Fruit fly (Drosophila melanogaster): Measurements from ENCODE around the gene CG4887.

The CG4887 gene

dm6 chr2L:1203915-1204314 lies 31.1 kb downstream of the CG4887 start, which contains the start of gene CG14342:
Gene CG14342, plus strand, starts transcription at chr2L:1204215.
- TF ChIP-seq Myc (optimal IDR thresholded peaks at IDR 0.05) (no peak), h (optimal IDR thresholded peaks at IDR 0.05) (no peak), Sin3A (optimal IDR thresholded peaks at IDR 0.05) (no peak), insv (optimal IDR thresholded peaks at IDR 0.05) (no peak), psq (optimal IDR thresholded peaks at IDR 0.05) (no peak), ttk (optimal IDR thresholded peaks at IDR 0.05) (no peak)

- TF ChIP-seq psq (optimal IDR thresholded peaks at IDR 0.05) (no peak), Myc (optimal IDR thresholded peaks at IDR 0.05) (no peak), Sin3A (optimal IDR thresholded peaks at IDR 0.05) (no peak), insv (optimal IDR thresholded peaks at IDR 0.05) (no peak), h (optimal IDR thresholded peaks at IDR 0.05) (no peak)
Observed at dm6 chr2L:1207432-1207831, 34.6 kb downstream of the CG4887 start.

dm6 chr2L:1211528-1211927 lies 38.7 kb downstream of the CG4887 start:
- TF ChIP-seq psq (optimal IDR thresholded peaks at IDR 0.05) (no peak), h (optimal IDR thresholded peaks at IDR 0.05) (no peak), Myc (optimal IDR thresholded peaks at IDR 0.05) (no peak), Sin3A (optimal IDR thresholded peaks at IDR 0.05) (no peak), insv (optimal IDR thresholded peaks at IDR 0.05) (no peak), ttk (optimal IDR thresholded peaks at IDR 0.05) (no peak)

dm6 chr2L:1213587-1213986 lies 40.8 kb downstream of the CG4887 start:
- TF ChIP-seq h (optimal IDR thresholded peaks at IDR 0.05) (no peak), insv (optimal IDR thresholded peaks at IDR 0.05) (no peak)

dm6 chr2L:1214465-1214864 lies 41.7 kb downstream of the CG4887 start:
- no peak for TF ChIP-seq Myc (optimal IDR thresholded peaks at IDR 0.05)
- no peak for TF ChIP-seq psq (optimal IDR thresholded peaks at IDR 0.05)

dm6 chr2L:1217033-1217612 lies 44.3 kb downstream of the CG4887 start:
- TF ChIP-seq Myc (optimal IDR thresholded peaks at IDR 0.05) (no peak), psq (optimal IDR thresholded peaks at IDR 0.05) (no peak), ttk (optimal IDR thresholded peaks at IDR 0.05) (no peak)

- no peak for TF ChIP-seq Myc (optimal IDR thresholded peaks at IDR 0.05)
- TF ChIP-seq psq (optimal IDR thresholded peaks at IDR 0.05), result no peak
- TF ChIP-seq Sin3A (optimal IDR thresholded peaks at IDR 0.05), result no peak
- TF ChIP-seq ttk (optimal IDR thresholded peaks at IDR 0.05), result no peak
- TF ChIP-seq insv (optimal IDR thresholded peaks at IDR 0.05), result no peak
- no peak for TF ChIP-seq h (optimal IDR thresholded peaks at IDR 0.05)
Observed at dm6 chr2L:1217892-1218473, 45.2 kb downstream of the CG4887 start.

- TF ChIP-seq insv (optimal IDR thresholded peaks at IDR 0.05) (no peak), Myc (optimal IDR thresholded peaks at IDR 0.05) (no peak), h (optimal IDR thresholded peaks at IDR 0.05) (no peak), Sin3A (optimal IDR thresholded peaks at IDR 0.05) (no peak), psq (optimal IDR thresholded peaks at IDR 0.05) (no peak), ttk (optimal IDR thresholded peaks at IDR 0.05) (no peak)
Observed at dm6 chr2L:1218475-1218874, 45.7 kb downstream of the CG4887 start.

dm6 chr2L:1218993-1219392 lies 46.2 kb downstream of the CG4887 start, which contains the start of gene CG42329:
Gene CG42329, plus strand, starts transcription at chr2L:1219293.
- TF ChIP-seq psq (optimal IDR thresholded peaks at IDR 0.05), result no peak
- no peak for TF ChIP-seq insv (optimal IDR thresholded peaks at IDR 0.05)
- no peak for TF ChIP-seq h (optimal IDR thresholded peaks at IDR 0.05)
- TF ChIP-seq Myc (optimal IDR thresholded peaks at IDR 0.05), result no peak
- no peak for TF ChIP-seq ttk (optimal IDR thresholded peaks at IDR 0.05)
- no peak for TF ChIP-seq Sin3A (optimal IDR thresholded peaks at IDR 0.05)

All from Kc167 (cell line).